Worm (Caenorhabditis elegans) whole organism, late embryonic: ENCODE data around the gene K03H1.7.

Experiments used
- pqm-1 ChIP-seq: sonication (generic microtip); optimal IDR thresholded peaks from 2 replicates; lab custom pipeline; 2016; ENCODE audit warnings: missing genetic modification characterization, missing compliant biosample characterization
- tbx-7 ChIP-seq: sonication (generic microtip); optimal IDR thresholded peaks from 2 replicates; lab custom pipeline; 2016; ENCODE audit warnings: missing genotype, missing genetic modification characterization, missing compliant biosample characterization
- unc-55 ChIP-seq: sonication (generic microtip); optimal IDR thresholded peaks from 2 replicates; lab custom pipeline; 2017; ENCODE audit warnings: missing biosample characterization, missing genetic modification reagents, missing genetic modification characterization

ce11 chrIII:9929525-9929924 is 17.7 kb upstream of the K03H1.7 start:
- TF ChIP-seq pqm-1 = no peak
- no peak for TF ChIP-seq unc-55
- no peak for TF ChIP-seq tbx-7 (tag; lab: Kevin White, UChicago)
